Fruit fly (Drosophila melanogaster) whole organism, adult: ENCODE data around the gene dUTPase.

Experiments used
- CG11617 ChIP-seq: fragments of 200-800 bp; sonication (Bioruptor generic); optimal IDR thresholded peaks from 2 replicates; lab custom pipeline; 2017; ENCODE audit warnings: mild to moderate bottlenecking, missing biosample characterization, missing genetic modification reagents, missing genetic modification characterization
- CG12768 ChIP-seq: fragments of 200-800 bp; sonication (Bioruptor generic); optimal IDR thresholded peaks from 2 replicates; lab custom pipeline; 2017; ENCODE audit warnings: missing biosample characterization, missing genetic modification characterization, mild to moderate bottlenecking, moderate library complexity, missing genetic modification reagents
- CG1620 ChIP-seq: fragments of 200-800 bp; sonication (Bioruptor generic); optimal IDR thresholded peaks from 2 replicates; lab custom pipeline; 2016; ENCODE audit warnings: missing biosample characterization, missing genetic modification characterization
- CG33017 ChIP-seq: fragments of 200-800 bp; sonication (Bioruptor generic); optimal IDR thresholded peaks from 2 replicates; lab custom pipeline; 2018; ENCODE audit warnings: missing biosample characterization, mild to moderate bottlenecking, missing genetic modification characterization, moderate library complexity
- CG7045 ChIP-seq: fragments of 200-800 bp; sonication (Bioruptor generic); optimal IDR thresholded peaks from 2 replicates; lab custom pipeline; 2017; ENCODE audit warnings: missing biosample characterization, mild to moderate bottlenecking, missing genetic modification characterization
- CG7101 ChIP-seq: fragments of 200-800 bp; sonication (Bioruptor generic); optimal IDR thresholded peaks from 2 replicates; lab custom pipeline; 2018; ENCODE audit warnings: missing biosample characterization, mild to moderate bottlenecking, missing genetic modification characterization, moderate library complexity
- Clk ChIP-seq: fragments of 200-800 bp; sonication (Bioruptor generic); optimal IDR thresholded peaks from 2 replicates; lab custom pipeline; 2017; ENCODE audit warnings: missing biosample characterization, missing genetic modification characterization
- Hr96 ChIP-seq: fragments of 200-800 bp; sonication (Bioruptor generic); optimal IDR thresholded peaks from 2 replicates; lab custom pipeline; 2016; ENCODE audit warnings: missing biosample characterization, missing genetic modification characterization
- cic ChIP-seq: fragments of 200-800 bp; sonication (Bioruptor generic); optimal IDR thresholded peaks from 2 replicates; lab custom pipeline; 2017; ENCODE audit warnings: missing biosample characterization, mild to moderate bottlenecking, missing genetic modification characterization, moderate library complexity
- kay ChIP-seq: fragments of 200-800 bp; sonication (Bioruptor generic); peaks from one replicate; lab custom pipeline; 2016; ENCODE audit warnings: missing biosample characterization, missing genetic modification characterization, borderline replicate concordance
- ovo ChIP-seq: fragments of 200-800 bp; sonication (Bioruptor generic); optimal IDR thresholded peaks from 2 replicates; lab custom pipeline; 2016; ENCODE audit warnings: missing biosample characterization, missing genetic modification characterization
- pad ChIP-seq: fragments of 200-800 bp; sonication (Bioruptor generic); optimal IDR thresholded peaks from 3 replicates; lab custom pipeline; 2017; ENCODE audit warnings: missing biosample characterization, missing genetic modification characterization, mild to moderate bottlenecking, moderate library complexity, missing genetic modification reagents
- toe ChIP-seq: fragments of 200-800 bp; sonication (Bioruptor generic); optimal IDR thresholded peaks from 2 replicates; lab custom pipeline; 2016; ENCODE audit warnings: missing biosample characterization, missing genetic modification characterization

DNA sequence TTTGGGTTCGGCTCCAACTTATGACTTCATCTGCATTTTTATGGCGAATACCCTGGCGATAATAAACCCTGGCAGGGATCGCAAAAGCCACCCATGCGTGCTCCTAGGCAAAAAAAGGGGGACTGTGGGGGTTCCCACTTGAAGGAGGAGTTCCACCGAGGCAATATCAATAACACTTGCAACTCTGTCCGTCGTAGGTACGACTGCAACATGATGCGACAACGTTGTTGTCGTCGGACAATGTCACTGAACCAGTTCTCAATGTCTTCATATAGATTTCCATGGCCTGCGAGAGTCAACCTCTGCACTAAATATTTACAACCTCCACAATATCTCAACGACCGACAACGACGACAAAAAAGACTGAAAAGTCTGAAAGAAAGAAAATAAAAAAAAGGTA is 16.1 kb downstream of the dUTPase start:
- TF ChIP-seq CG12768 (GFP tag; lab: Kevin White, UChicago) (no peak), Clk (GFP tag; lab: Kevin White, UChicago) (no peak), CG11617 (GFP tag; lab: Kevin White, UChicago) (no peak), ovo (GFP tag; lab: Kevin White, UChicago) (no peak), Hr96 (GFP tag; lab: Kevin White, UChicago) (no peak), kay (no peak), CG7045 (no peak), cic (GFP tag; lab: Kevin White, UChicago) (no peak), toe (no peak), CG33017 (tag; lab: Kevin White, UChicago) (no peak), CG1620 (GFP tag; lab: Kevin White, UChicago) (no peak), CG7101 (tag; lab: Kevin White, UChicago) (no peak), pad (GFP tag; lab: Kevin White, UChicago) (no peak)
